Fruit fly (Drosophila melanogaster): Measurements from ENCODE around the gene kar.

kar gene

dm6 chr3R:12717588-12718535 is 28.7 kb upstream of the kar start (continued):
- TF ChIP-seq CG31627 (GFP tag; optimal IDR thresholded peaks at IDR 0.05) (peak; percentile 40), CG4318 (GFP tag; optimal IDR thresholded peaks at IDR 0.05) (no peak), vri (GFP tag; optimal IDR thresholded peaks at IDR 0.05) (peak; percentile 62), CG8632 (GFP tag; optimal IDR thresholded peaks at IDR 0.05) (peak; percentile 2), CG10631 (GFP tag; optimal IDR thresholded peaks at IDR 0.05) (peak; percentile 51), CG6808 (GFP tag; optimal IDR thresholded peaks at IDR 0.05) (peak; percentile 10), ss (GFP tag; optimal IDR thresholded peaks at IDR 0.05) (peak in 1 of 2 experiments; percentile 26), CG11902 (GFP tag; optimal IDR thresholded peaks at IDR 0.05) (no peak), svp (GFP tag) (peak; percentile 87), Eip78C (GFP tag) (peak; percentile 87), Ets96B (tag; optimal IDR thresholded peaks at IDR 0.05) (no peak), esn (GFP tag; optimal IDR thresholded peaks at IDR 0.05) (peak; percentile 50), Ets21C (GFP tag; optimal IDR thresholded peaks at IDR 0.05) (no peak), CG11294 (GFP tag; IDR thresholded peaks at IDR 0.05) (peak; percentile 61), dac (GFP tag; optimal IDR thresholded peaks at IDR 0.05) (no peak), CG16779 (tag; optimal IDR thresholded peaks at IDR 0.05) (no peak), CG10669 (GFP tag; optimal IDR thresholded peaks at IDR 0.05) (no peak), Hr4 (GFP tag; optimal IDR thresholded peaks at IDR 0.05) (peak; percentile 67), fkh (GFP tag; optimal IDR thresholded peaks at IDR 0.05) (peak; percentile 65), dsx (GFP tag; optimal IDR thresholded peaks at IDR 0.05; ENCODE audit: poor library complexity, severe bottlenecking) (no peak), lz (GFP tag; optimal IDR thresholded peaks at IDR 0.05) (peak; percentile 38), Gug (GFP tag; IDR thresholded peaks at IDR 0.05) (peak; percentile 53), CG8119 (GFP tag; IDR thresholded peaks at IDR 0.05) (peak; percentile 52; the same call in 2 of the 3 replicates), Met (GFP tag; optimal IDR thresholded peaks at IDR 0.05) (peak; percentile 54), Lpt (GFP tag; optimal IDR thresholded peaks at IDR 0.05) (no peak), fd59A (GFP tag; optimal IDR thresholded peaks at IDR 0.05) (peak; percentile 40)

dm6 chr3R:12716894-12717293 is 27.7 kb upstream of the kar start:
- TF ChIP-seq CG11762 (GFP tag; optimal IDR thresholded peaks at IDR 0.05; ENCODE audit: insufficient read depth) (peak; percentile 6), CG8119 (GFP tag; IDR thresholded peaks at IDR 0.05) (peak; percentile 46; the same call in 2 of the 3 replicates), CG10669 (GFP tag; optimal IDR thresholded peaks at IDR 0.05) (peak; percentile 41), achi (GFP tag; optimal IDR thresholded peaks at IDR 0.05) (no peak), vri (GFP tag; optimal IDR thresholded peaks at IDR 0.05) (no peak), net (GFP tag; optimal IDR thresholded peaks at IDR 0.05) (peak; percentile 53), CG6276 (GFP tag; optimal IDR thresholded peaks at IDR 0.05) (peak; percentile 77), CG15336 (GFP tag; IDR thresholded peaks at IDR 0.05) (peak; percentile 57), svp (GFP tag) (peak; percentile 86), ss (GFP tag; optimal IDR thresholded peaks at IDR 0.05) (peak; percentile 78 to 81), Ets21C (GFP tag; optimal IDR thresholded peaks at IDR 0.05) (no peak), Lpt (GFP tag; optimal IDR thresholded peaks at IDR 0.05) (no peak), CG6808 (GFP tag; optimal IDR thresholded peaks at IDR 0.05) (peak; percentile 68), spab (GFP tag; optimal IDR thresholded peaks at IDR 0.05) (peak; percentile 34), eg (GFP tag; IDR thresholded peaks at IDR 0.05) (peak; percentile 38; the same call in 2 of the 3 replicates), lz (GFP tag; optimal IDR thresholded peaks at IDR 0.05) (no peak), dac (GFP tag; optimal IDR thresholded peaks at IDR 0.05) (no peak), CG3919 (GFP tag; optimal IDR thresholded peaks at IDR 0.05) (no peak), topi (GFP tag; optimal IDR thresholded peaks at IDR 0.05) (no peak), CG9139 (GFP tag; optimal IDR thresholded peaks at IDR 0.05) (peak; percentile 75), CG1621 (tag; optimal IDR thresholded peaks at IDR 0.05) (peak; percentile 63)
